Worm (Caenorhabditis elegans): ENCODE measurements around the gene bath-37.

- TF ChIP-seq ceh-82 (tag; optimal IDR thresholded peaks at IDR 0.05) = no peak
- no peak for TF ChIP-seq lin-39 (tag; optimal IDR thresholded peaks at IDR 0.05)
- TF ChIP-seq unc-39 (tag; optimal IDR thresholded peaks at IDR 0.05) = no peak
- TF ChIP-seq lin-13 (GFP tag; optimal IDR thresholded peaks at IDR 0.05) = no peak
Measured at ce11 chrIV:12093384-12093783, 24.7 kb downstream of the bath-37 start, which contains the start of gene cpsf-4.
